Fruit fly (Drosophila melanogaster): ENCODE data around the gene skd.

- TF ChIP-seq ara (GFP tag; IDR thresholded peaks at IDR 0.05) (no peak; the same call in 1 of the 2 replicates), Mes4 (GFP tag; optimal IDR thresholded peaks at IDR 0.05) (no peak)
Observed at dm6 chr3L:21049417-21049914, 22.2 kb upstream of the skd start.
